Comparison of ENCODE assay signal across 1 fruit fly cellular context in the genomic region with DNA sequence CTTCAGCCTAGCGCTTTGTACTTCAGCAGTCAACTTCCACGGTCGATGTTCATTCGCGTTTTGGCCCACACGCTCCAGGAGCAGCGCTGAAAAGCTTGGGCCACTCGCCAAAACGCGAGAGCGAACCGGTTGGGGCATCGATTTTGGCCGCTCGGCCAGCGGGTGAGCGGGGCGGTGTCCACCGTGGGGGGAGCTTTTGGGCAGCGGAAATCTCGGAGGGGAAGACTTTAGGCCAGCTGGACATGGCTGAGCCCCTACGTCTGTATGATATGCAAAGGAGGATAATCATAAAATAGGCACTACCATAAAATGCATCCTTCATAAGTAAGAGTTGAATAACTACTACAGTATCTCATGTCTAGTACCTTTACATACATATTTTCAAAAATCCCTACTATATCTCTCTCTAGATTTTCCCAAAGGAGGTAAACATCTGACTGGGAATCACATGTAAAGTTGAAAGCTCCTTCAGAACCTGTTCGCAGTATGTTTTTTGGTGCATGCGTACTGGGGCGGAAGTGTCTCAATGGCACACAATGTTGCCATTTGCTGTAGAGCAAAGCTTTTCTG.
TF ChIP-seq lines count a peak whose summit lies in the region.

Gene Syt1 (minus strand): TSS at position 71 of the 570 bp plus-strand sequence.

TF ChIP-seq in whole organism, embryonic, 481 proteins besides CTCF, POLR2A, EP300 and RAD21 (continued from another document):
- TF ChIP-seq CG8290 (GFP tag; optimal IDR thresholded peaks at IDR 0.05; lab: Kevin White, UChicago) (no peak), CG8290 (tag; optimal IDR thresholded peaks at IDR 0.05; lab: Kevin White, UChicago) (peak in 1 of 2 experiments; percentile 0), Hmr (GFP tag; optimal IDR thresholded peaks at IDR 0.05; lab: Kevin White, UChicago) (peak; percentile 7), lilli (GFP tag; optimal IDR thresholded peaks at IDR 0.05; lab: Kevin White, UChicago) (peak; percentile 15), trh (GFP tag; optimal IDR thresholded peaks at IDR 0.05; lab: Kevin White, UChicago) (no peak), CG13624 (GFP tag; optimal IDR thresholded peaks at IDR 0.05; lab: Kevin White, UChicago) (no peak), Lhr (GFP tag; optimal IDR thresholded peaks at IDR 0.05; lab: Kevin White, UChicago) (no peak), CG17912 (GFP tag; optimal IDR thresholded peaks at IDR 0.05; lab: Kevin White, UChicago) (no peak), lov (optimal IDR thresholded peaks at IDR 0.05; lab: Kevin White, UChicago) (no peak), lov (GFP tag; IDR thresholded peaks at IDR 0.05; lab: Robert Waterston, UW) (no peak), mam (GFP tag; optimal IDR thresholded peaks at IDR 0.05; lab: Kevin White, UChicago) (no peak), CG34422 (GFP tag; IDR thresholded peaks at IDR 0.05; lab: Robert Waterston, UW) (no peak), dysf (GFP tag; IDR thresholded peaks at IDR 0.05; lab: Robert Waterston, UW) (peak; percentile 42; the same call in 1 of the 3 replicates), Sin3A (optimal IDR thresholded peaks at IDR 0.05; lab: Kevin White, UChicago) (no peak), ATbp (GFP tag; optimal IDR thresholded peaks at IDR 0.05; lab: Kevin White, UChicago) (no peak), CG18599 (GFP tag; optimal IDR thresholded peaks at IDR 0.05; lab: Kevin White, UChicago) (peak; percentile 33), crp (GFP tag; optimal IDR thresholded peaks at IDR 0.05; lab: Kevin White, UChicago) (peak in 1 of 2 experiments; percentile 46), Sry-δ (GFP tag; optimal IDR thresholded peaks at IDR 0.05; lab: Kevin White, UChicago) (no peak), CG16779 (GFP tag; IDR thresholded peaks at IDR 0.05; lab: Robert Waterston, UW) (0 out of 2 replicates have a peak, but pooled peaks have one; percentile 32), Hmx (GFP tag; optimal IDR thresholded peaks at IDR 0.05; lab: Kevin White, UChicago) (no peak), gem (tag; optimal IDR thresholded peaks at IDR 0.05; lab: Kevin White, UChicago) (no peak), chm (GFP tag; IDR thresholded peaks at IDR 0.05; lab: Robert Waterston, UW) (no peak), corto (GFP tag; optimal IDR thresholded peaks at IDR 0.05; lab: Kevin White, UChicago) (no peak), lmd (GFP tag; IDR thresholded peaks at IDR 0.05; lab: Robert Waterston, UW) (peak; percentile 5; the same call in 1 of the 2 replicates), shn (GFP tag; optimal IDR thresholded peaks at IDR 0.05; lab: Kevin White, UChicago) (no peak), Hr78 (GFP tag; optimal IDR thresholded peaks at IDR 0.05; lab: Kevin White, UChicago) (no peak), chn (GFP tag; optimal IDR thresholded peaks at IDR 0.05; lab: Kevin White, UChicago) (no peak), Six4 (GFP tag; optimal IDR thresholded peaks at IDR 0.05; lab: Kevin White, UChicago) (no peak), CG4424 (GFP tag; optimal IDR thresholded peaks at IDR 0.05; lab: Kevin White, UChicago) (no peak), BEAF-32 (GFP tag; optimal IDR thresholded peaks at IDR 0.05; lab: Kevin White, UChicago) (no peak), pnt (GFP tag; optimal IDR thresholded peaks at IDR 0.05; lab: Kevin White, UChicago) (no peak), CG6272 (GFP tag; IDR thresholded peaks at IDR 0.05; lab: Robert Waterston, UW) (no peak), ase (GFP tag; IDR thresholded peaks at IDR 0.05; lab: Robert Waterston, UW) (0 out of 3 replicates have a peak, but pooled peaks have one; percentile 18), Rfx (GFP tag; IDR thresholded peaks at IDR 0.05; lab: Robert Waterston, UW) (no peak), Poxn (GFP tag; IDR thresholded peaks at IDR 0.05; lab: Robert Waterston, UW) (no peak), zen (tag; optimal IDR thresholded peaks at IDR 0.05; lab: Kevin White, UChicago) (no peak), bigmax (GFP tag; optimal IDR thresholded peaks at IDR 0.05; lab: Kevin White, UChicago) (no peak), Gsc (GFP tag; IDR thresholded peaks at IDR 0.05; lab: Robert Waterston, UW) (no peak), cg (GFP tag; optimal IDR thresholded peaks at IDR 0.05; lab: Kevin White, UChicago) (no peak), Rx (GFP tag; IDR thresholded peaks at IDR 0.05; lab: Robert Waterston, UW) (no peak), slp2 (GFP tag; optimal IDR thresholded peaks at IDR 0.05; lab: Kevin White, UChicago) (no peak), Trl (optimal IDR thresholded peaks at IDR 0.05; lab: Kevin White, UChicago) (no peak), Trl (GFP tag; optimal IDR thresholded peaks at IDR 0.05; lab: Kevin White, UChicago) (no peak), CG31365 (tag; optimal IDR thresholded peaks at IDR 0.05; lab: Kevin White, UChicago) (no peak), CG33557 (GFP tag; optimal IDR thresholded peaks at IDR 0.05; lab: Kevin White, UChicago) (no peak), Aef1 (GFP tag; IDR thresholded peaks at IDR 0.05; lab: Robert Waterston, UW) (no peak), emc (GFP tag; optimal IDR thresholded peaks at IDR 0.05; lab: Kevin White, UChicago) (no peak), CG31388 (GFP tag; optimal IDR thresholded peaks at IDR 0.05; lab: Kevin White, UChicago) (no peak), sob (GFP tag; IDR thresholded peaks at IDR 0.05; lab: Robert Waterston, UW) (no peak), psq (GFP tag; optimal IDR thresholded peaks at IDR 0.05; lab: Kevin White, UChicago) (no peak), lab (GFP tag; optimal IDR thresholded peaks at IDR 0.05; lab: Kevin White, UChicago) (peak; percentile 42), NFAT (GFP tag; IDR thresholded peaks at IDR 0.05; lab: Robert Waterston, UW) (peak; percentile 22; the same call in 1 of the 2 replicates), slbo (GFP tag; IDR thresholded peaks at IDR 0.05; lab: Robert Waterston, UW) (peak; percentile 16; the same call in 1 of the 2 replicates), CG9797 (GFP tag; optimal IDR thresholded peaks at IDR 0.05; lab: Kevin White, UChicago) (no peak), Ssrp (tag; optimal IDR thresholded peaks at IDR 0.05; lab: Kevin White, UChicago) (no peak), Drgx (GFP tag; IDR thresholded peaks at IDR 0.05; lab: Robert Waterston, UW) (no peak), CG6813 (GFP tag; optimal IDR thresholded peaks at IDR 0.05; lab: Kevin White, UChicago) (no peak), CG2120 (GFP tag; optimal IDR thresholded peaks at IDR 0.05; lab: Kevin White, UChicago) (peak; percentile 2), Med (GFP tag; lab: Kevin White, UChicago) (peak; percentile 40), CG9932 (GFP tag; IDR thresholded peaks at IDR 0.05; lab: Robert Waterston, UW) (peak; percentile 35; the same call in 1 of the 2 replicates), vfl (GFP tag; optimal IDR thresholded peaks at IDR 0.05; lab: Kevin White, UChicago) (no peak), ind (GFP tag; optimal IDR thresholded peaks at IDR 0.05; lab: Kevin White, UChicago) (no peak), CG8359 (GFP tag; optimal IDR thresholded peaks at IDR 0.05; lab: Kevin White, UChicago; ENCODE audit: borderline replicate concordance) (no peak), CG2678 (tag; optimal IDR thresholded peaks at IDR 0.05; lab: Kevin White, UChicago) (peak; percentile 2), D (optimal IDR thresholded peaks at IDR 0.05; lab: Kevin White, UChicago) (no peak), D (GFP tag; optimal IDR thresholded peaks at IDR 0.05; lab: Kevin White, UChicago) (no peak), Ptx1 (GFP tag; IDR thresholded peaks at IDR 0.05; lab: Robert Waterston, UW) (no peak), Ets65A (GFP tag; lab: Kevin White, UChicago) (peak; percentile 84), HLH3B (GFP tag; IDR thresholded peaks at IDR 0.05; lab: Robert Waterston, UW) (no peak), BtbVII (GFP tag; optimal IDR thresholded peaks at IDR 0.05; lab: Kevin White, UChicago) (no peak), ewg (GFP tag; optimal IDR thresholded peaks at IDR 0.05; lab: Kevin White, UChicago) (peak; percentile 76), HmgZ (tag; optimal IDR thresholded peaks at IDR 0.05; lab: Kevin White, UChicago) (no peak), tup (GFP tag; optimal IDR thresholded peaks at IDR 0.05; lab: Kevin White, UChicago) (no peak), dimm (GFP tag; IDR thresholded peaks at IDR 0.05; lab: Robert Waterston, UW) (no peak), jigr1 (GFP tag; IDR thresholded peaks at IDR 0.05; lab: Robert Waterston, UW) (no peak), Abd-B (GFP tag; optimal IDR thresholded peaks at IDR 0.05; lab: Kevin White, UChicago) (no peak), Mad (GFP tag; optimal IDR thresholded peaks at IDR 0.05; lab: Kevin White, UChicago) (no peak), tin (GFP tag; optimal IDR thresholded peaks at IDR 0.05; lab: Kevin White, UChicago) (no peak), CG30020 (tag; optimal IDR thresholded peaks at IDR 0.05; lab: Kevin White, UChicago) (no peak), CG30403 (GFP tag; optimal IDR thresholded peaks at IDR 0.05; lab: Kevin White, UChicago) (no peak), CG8388 (GFP tag; optimal IDR thresholded peaks at IDR 0.05; lab: Kevin White, UChicago) (no peak), CG6689 (GFP tag; IDR thresholded peaks at IDR 0.05; lab: Robert Waterston, UW) (no peak), Dip2 (GFP tag; IDR thresholded peaks at IDR 0.05; lab: Robert Waterston, UW) (no peak), MBD-R2 (GFP tag; IDR thresholded peaks at IDR 0.05; lab: Robert Waterston, UW) (no peak), HLH4C (GFP tag; IDR thresholded peaks at IDR 0.05; lab: Robert Waterston, UW; ENCODE audit: partially characterized antibody) (no peak), pfk (GFP tag; optimal IDR thresholded peaks at IDR 0.05; lab: Kevin White, UChicago) (no peak), stc (GFP tag; IDR thresholded peaks at IDR 0.05; lab: Robert Waterston, UW) (no peak), CG42726 (GFP tag; IDR thresholded peaks at IDR 0.05; lab: Robert Waterston, UW; ENCODE audit: partially characterized antibody) (no peak), CoRest (tag; optimal IDR thresholded peaks at IDR 0.05; lab: Kevin White, UChicago) (no peak), onecut (GFP tag; IDR thresholded peaks at IDR 0.05; lab: Robert Waterston, UW) (peak; percentile 99), Hr3 (GFP tag; optimal IDR thresholded peaks at IDR 0.05; lab: Kevin White, UChicago) (no peak), CG17612 (GFP tag; IDR thresholded peaks at IDR 0.05; lab: Robert Waterston, UW) (no peak), run (tag; optimal IDR thresholded peaks at IDR 0.05; lab: Kevin White, UChicago) (no peak), seq (GFP tag; IDR thresholded peaks at IDR 0.05; lab: Robert Waterston, UW) (0 out of 2 replicates have a peak, but pooled peaks have one; percentile 10)
